Worm (Caenorhabditis elegans) whole organism, L1 larva: Measurements from ENCODE around the gene Y38C1BA.4.

Experiments used
- C04F5.9 ChIP-seq: sonication (generic microtip); optimal IDR thresholded peaks from 2 replicates; lab custom pipeline; 2016; ENCODE audit warnings: missing genetic modification characterization, missing compliant biosample characterization
- C16A3.4 ChIP-seq: fragments of 150-350 bp; optimal IDR thresholded peaks from 2 replicates; lab custom pipeline; 2014; ENCODE audit warnings: missing biosample characterization, missing genetic modification characterization
- aha-1 ChIP-seq: fragments of 150-350 bp; optimal IDR thresholded peaks from 2 replicates; lab custom pipeline; 2014; ENCODE audit warnings: missing biosample characterization, missing genetic modification characterization
- alr-1 ChIP-seq: fragments of 200-800 bp; sonication (Bioruptor generic); optimal IDR thresholded peaks from 2 replicates; lab custom pipeline; 2018; ENCODE audit warnings: borderline replicate concordance, mild to moderate bottlenecking, missing genetic modification characterization, missing compliant biosample characterization
- aly-2 ChIP-seq: fragments of 150-350 bp; optimal IDR thresholded peaks from 2 replicates; lab custom pipeline; 2014; ENCODE audit warnings: missing biosample characterization, missing genetic modification characterization
- blmp-1 ChIP-seq: fragments of 150-350 bp; optimal IDR thresholded peaks from 2 replicates; lab custom pipeline; 2014; ENCODE audit warnings: missing biosample characterization, missing genetic modification characterization
- ceh-88 ChIP-seq: fragments of 200-800 bp; sonication (Bioruptor generic); IDR thresholded peaks from 2 replicates; pipeline ENCODE4 v1.3.6; 2022; ENCODE audit warnings: missing genetic modification characterization, missing compliant biosample characterization
- ces-1 ChIP-seq: fragments of 150-350 bp; optimal IDR thresholded peaks from 2 replicates; lab custom pipeline; 2014; ENCODE audit warnings: missing biosample characterization, missing genetic modification reagents, missing genetic modification characterization
- dsc-1 ChIP-seq: sonication (generic microtip); optimal IDR thresholded peaks from 2 replicates; lab custom pipeline; 2016; ENCODE audit warnings: mild to moderate bottlenecking, missing genetic modification characterization, missing compliant biosample characterization
- efl-1 ChIP-seq, 4 experiments: fragments of 150-350 bp; optimal IDR thresholded peaks in 3 of 4; peaks in 1 of 4; 1 replicate in 1 of 4; 2 replicates in 3 of 4; lab custom pipeline; 2014; ENCODE audit warnings: missing biosample characterization in 2 of 4, missing genetic modification characterization in 2 of 4, missing genetic modification reagents in 2 of 4
- efl-3 ChIP-seq: fragments of 200-800 bp; sonication (Bioruptor generic); optimal IDR thresholded peaks from 2 replicates; lab custom pipeline; 2018; ENCODE audit warnings: mild to moderate bottlenecking, missing genetic modification characterization, missing compliant biosample characterization
- egl-13 ChIP-seq: sonication (generic microtip); optimal IDR thresholded peaks from 2 replicates; lab custom pipeline; 2016; ENCODE audit warnings: missing genotype, missing genetic modification reagents, missing genetic modification characterization, missing compliant biosample characterization
- elt-2 ChIP-seq: sonication (generic microtip); optimal IDR thresholded peaks from 2 replicates; lab custom pipeline; 2016; ENCODE audit warnings: missing genetic modification characterization, mild to moderate bottlenecking, inconsistent platforms, missing compliant biosample characterization, missing genetic modification reagents
- elt-3 ChIP-seq, 6 experiments: fragments of 150-350 bp in 1 of 6; sonication (generic microtip); optimal IDR thresholded peaks; 2 replicates each; lab custom pipeline; 2017 to 2018; ENCODE audit warnings: missing biosample characterization in 6 of 6, missing genetic modification characterization in 6 of 6, inconsistent platforms in 1 of 6
- fkh-10 ChIP-seq: sonication (generic microtip); optimal IDR thresholded peaks from 2 replicates; lab custom pipeline; 2017; ENCODE audit warnings: missing biosample characterization, missing genetic modification reagents, missing genetic modification characterization
- fkh-4 ChIP-seq: sonication (generic microtip); optimal IDR thresholded peaks from 2 replicates; lab custom pipeline; 2016; ENCODE audit warnings: missing compliant biosample characterization, missing genetic modification characterization, borderline replicate concordance
- fkh-8 ChIP-seq: sonication (generic microtip); optimal IDR thresholded peaks from 2 replicates; lab custom pipeline; 2016; ENCODE audit warnings: mild to moderate bottlenecking, missing genetic modification characterization, missing compliant biosample characterization
- hlh-4 ChIP-seq: sonication (generic microtip); optimal IDR thresholded peaks from 2 replicates; lab custom pipeline; 2016; ENCODE audit warnings: mild to moderate bottlenecking, missing genetic modification characterization, missing compliant biosample characterization
- hpl-2 ChIP-seq: fragments of 150-350 bp; optimal IDR thresholded peaks from 2 replicates; lab custom pipeline; 2014; ENCODE audit warnings: missing biosample characterization, missing genetic modification reagents, missing genetic modification characterization
- lin-13 ChIP-seq: fragments of 150-350 bp; optimal IDR thresholded peaks from 2 replicates; lab custom pipeline; 2014; ENCODE audit warnings: missing biosample characterization, missing genetic modification reagents, missing genetic modification characterization
- lin-14 ChIP-seq: fragments of 200-800 bp; sonication (Bioruptor generic); optimal IDR thresholded peaks from 2 replicates; lab custom pipeline; 2018; ENCODE audit warnings: mild to moderate bottlenecking, missing genetic modification characterization, moderate library complexity, missing compliant biosample characterization
- lin-15B ChIP-seq: fragments of 150-350 bp; sonication (generic microtip); optimal IDR thresholded peaks from 3 replicates; lab custom pipeline; 2014; ENCODE audit warnings: missing biosample characterization, missing genetic modification characterization
- lin-39 ChIP-seq: fragments of 150-350 bp; optimal IDR thresholded peaks from 2 replicates; lab custom pipeline; 2014; ENCODE audit warnings: missing biosample characterization, missing genetic modification reagents, missing genetic modification characterization
- lir-3 ChIP-seq: sonication (generic microtip); optimal IDR thresholded peaks from 2 replicates; lab custom pipeline; 2016; ENCODE audit warnings: mild to moderate bottlenecking, missing genetic modification characterization, moderate library complexity, missing compliant biosample characterization; ENCODE audit not compliant: poor library complexity
- lsy-2 ChIP-seq, 2 experiments: fragments of 150-350 bp; optimal IDR thresholded peaks; 2 replicates each; lab custom pipeline; 2014; ENCODE audit warnings: missing biosample characterization in 2 of 2, missing genetic modification characterization in 2 of 2
- mep-1 ChIP-seq: fragments of 150-350 bp; optimal IDR thresholded peaks from 2 replicates; lab custom pipeline; 2014; ENCODE audit warnings: missing biosample characterization, missing genetic modification characterization
- nhr-11 ChIP-seq: fragments of 150-350 bp; optimal IDR thresholded peaks from 2 replicates; lab custom pipeline; 2014; ENCODE audit warnings: missing biosample characterization, missing genetic modification characterization
- nhr-20 ChIP-seq: sonication (generic microtip); optimal IDR thresholded peaks from 2 replicates; lab custom pipeline; 2016; ENCODE audit warnings: mild to moderate bottlenecking, missing genetic modification characterization, missing compliant biosample characterization
- nhr-71 ChIP-seq: sonication (generic microtip); optimal IDR thresholded peaks from 2 replicates; lab custom pipeline; 2016; ENCODE audit warnings: mild to moderate bottlenecking, missing genetic modification characterization, moderate library complexity, missing compliant biosample characterization
- nhr-84 ChIP-seq: sonication (generic microtip); optimal IDR thresholded peaks from 2 replicates; lab custom pipeline; 2017; ENCODE audit warnings: missing biosample characterization, missing genetic modification characterization
- nhr-85 ChIP-seq: sonication (generic microtip); peaks from one replicate; lab custom pipeline; 2016; ENCODE audit warnings: missing genetic modification characterization, inconsistent platforms, missing compliant biosample characterization
- nhr-90 ChIP-seq: sonication (generic microtip); optimal IDR thresholded peaks from 2 replicates; lab custom pipeline; 2016; ENCODE audit warnings: mild to moderate bottlenecking, missing genetic modification characterization, missing compliant biosample characterization; ENCODE audit not compliant: poor library complexity
- pag-3 ChIP-seq: sonication (generic microtip); optimal IDR thresholded peaks from 2 replicates; lab custom pipeline; 2017; ENCODE audit warnings: missing genetic modification characterization, mild to moderate bottlenecking, missing compliant biosample characterization, antibody characterized with exemption, borderline replicate concordance; ENCODE audit not compliant: insufficient read depth
- pqm-1 ChIP-seq: sonication (generic microtip); optimal IDR thresholded peaks from 3 replicates; lab custom pipeline; 2017; ENCODE audit warnings: missing biosample characterization, missing genetic modification characterization
- rnt-1 ChIP-seq: sonication (generic microtip); optimal IDR thresholded peaks from 2 replicates; lab custom pipeline; 2016; ENCODE audit warnings: mild to moderate bottlenecking, missing genetic modification characterization, moderate library complexity, missing compliant biosample characterization
- skn-1 ChIP-seq: fragments of 150-350 bp; optimal IDR thresholded peaks from 2 replicates; lab custom pipeline; 2014; ENCODE audit warnings: missing biosample characterization, missing genetic modification characterization
- snpc-4 ChIP-seq: fragments of 150-350 bp; optimal IDR thresholded peaks from 2 replicates; lab custom pipeline; 2014; ENCODE audit warnings: missing biosample characterization, missing genetic modification characterization
- sox-4 ChIP-seq: sonication (generic microtip); optimal IDR thresholded peaks from 2 replicates; lab custom pipeline; 2016; ENCODE audit warnings: missing genetic modification characterization, missing compliant biosample characterization
- sptf-1 ChIP-seq: fragments of 150-350 bp; optimal IDR thresholded peaks from 2 replicates; lab custom pipeline; 2014; ENCODE audit warnings: missing biosample characterization, missing genetic modification characterization
- swsn-7 ChIP-seq: sonication (generic microtip); optimal IDR thresholded peaks from 2 replicates; lab custom pipeline; 2016; ENCODE audit warnings: missing genetic modification characterization, missing compliant biosample characterization
- tbx-2 ChIP-seq: sonication (generic microtip); optimal IDR thresholded peaks from 2 replicates; lab custom pipeline; 2016; ENCODE audit warnings: missing genetic modification characterization, missing compliant biosample characterization
- unc-130 ChIP-seq: fragments of 150-350 bp; optimal IDR thresholded peaks from 2 replicates; lab custom pipeline; 2017; ENCODE audit warnings: missing biosample characterization, missing genetic modification characterization, inconsistent platforms
- unc-62 ChIP-seq: fragments of 150-350 bp; optimal IDR thresholded peaks from 2 replicates; lab custom pipeline; 2014; ENCODE audit warnings: missing biosample characterization, missing genetic modification reagents, missing genetic modification characterization
- unc-86 ChIP-seq: sonication (generic microtip); optimal IDR thresholded peaks from 2 replicates; lab custom pipeline; 2016; ENCODE audit warnings: missing genetic modification characterization, missing compliant biosample characterization
- ztf-11 ChIP-seq, 2 experiments: sonication (generic microtip); optimal IDR thresholded peaks; 2 replicates each; lab custom pipeline; 2016 to 2017; ENCODE audit warnings: missing genetic modification characterization in 2 of 2, missing biosample characterization in 1 of 2, missing compliant biosample characterization in 1 of 2

Y38C1BA.4 gene

DNA sequence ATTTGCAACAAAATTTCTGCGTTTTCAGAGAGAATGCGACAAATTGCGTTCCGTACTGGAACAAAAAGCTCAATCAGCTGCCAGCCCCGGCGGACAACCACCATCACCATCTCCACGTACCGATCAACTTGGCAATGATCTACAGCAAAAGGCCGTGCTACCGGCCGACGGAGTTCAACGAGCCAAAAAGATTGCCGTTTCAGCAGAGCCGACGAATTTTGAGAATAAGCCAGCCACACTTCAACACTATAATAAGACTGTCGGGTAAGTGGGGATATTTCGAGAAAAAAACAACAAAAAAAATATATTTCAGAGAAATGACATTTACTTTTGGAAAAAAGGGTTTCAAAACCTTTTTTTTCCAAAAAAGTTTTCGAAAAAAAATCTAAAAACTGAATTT lies 41.0 kb downstream of the Y38C1BA.4 start:
- no peak for TF ChIP-seq efl-1 (optimal IDR thresholded peaks at IDR 0.05; lab: Kevin White, UChicago)
- TF ChIP-seq efl-1 (GFP tag; optimal IDR thresholded peaks at IDR 0.05 in 1 of 2; lab: Kevin White, UChicago): peak in 1 of 2 experiments; percentile 62
- TF ChIP-seq nhr-11 (tag; lab: Kevin White, UChicago): no peak

DNA sequence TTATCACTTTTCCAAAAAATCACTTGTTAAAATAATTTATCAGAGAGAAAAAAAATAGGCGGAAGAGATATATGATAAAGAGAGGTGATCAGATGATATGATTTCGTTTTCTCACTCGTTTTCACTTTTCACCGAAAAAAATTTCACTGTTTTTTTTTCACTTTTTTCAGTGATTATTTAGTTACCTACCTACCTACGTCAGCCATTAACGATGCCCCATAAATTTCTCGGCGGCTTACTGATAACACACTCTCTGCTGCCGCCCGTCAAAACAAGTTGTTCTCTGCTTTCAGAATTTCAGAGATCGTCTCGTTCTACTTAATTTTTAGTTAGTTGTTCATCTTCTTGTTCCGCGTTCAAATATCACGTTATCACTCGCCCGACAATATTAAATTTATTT lies 45.2 kb downstream of the Y38C1BA.4 start:
- TF ChIP-seq lir-3 (tag; lab: Kevin White, UChicago): no peak
- TF ChIP-seq lin-15B (tag; lab: Kevin White, UChicago): no peak
- peak; percentile 36 for TF ChIP-seq lin-14
- TF ChIP-seq hlh-4 (tag; lab: Kevin White, UChicago): no peak
- peak; percentile 98 for TF ChIP-seq blmp-1 (tag; lab: Kevin White, UChicago)
- TF ChIP-seq nhr-90: no peak
- no peak for TF ChIP-seq elt-2 (tag; lab: Kevin White, UChicago)
- peak; percentile 18 for TF ChIP-seq tbx-2 (tag; lab: Kevin White, UChicago)
- TF ChIP-seq lin-39 (tag; lab: Kevin White, UChicago): no peak
- TF ChIP-seq unc-86 (tag; lab: Kevin White, UChicago): no peak
- TF ChIP-seq elt-3 (tag; optimal IDR thresholded peaks at IDR 0.05; lab: Kevin White, UChicago): peak in 2 of 6 experiments; percentile 68 to 74
- no peak for TF ChIP-seq rnt-1
- no peak for TF ChIP-seq C04F5.9
- TF ChIP-seq ztf-11 (tag; optimal IDR thresholded peaks at IDR 0.05; lab: Kevin White, UChicago): no peak
- TF ChIP-seq pqm-1 (tag; lab: Kevin White, UChicago): no peak
- no peak for TF ChIP-seq egl-13
- TF ChIP-seq hpl-2: no peak
- no peak for TF ChIP-seq efl-1 (optimal IDR thresholded peaks at IDR 0.05; lab: Kevin White, UChicago)
- no peak for TF ChIP-seq efl-1 (GFP tag; optimal IDR thresholded peaks at IDR 0.05 in 1 of 2; lab: Kevin White, UChicago)
- no peak for TF ChIP-seq fkh-10 (GFP tag; lab: Kevin White, UChicago)
- TF ChIP-seq alr-1 (tag; lab: Kevin White, UChicago): no peak
- TF ChIP-seq lsy-2 (tag; optimal IDR thresholded peaks at IDR 0.05; lab: Kevin White, UChicago): no peak
- TF ChIP-seq nhr-71 (tag; lab: Kevin White, UChicago): peak; percentile 19
- no peak for TF ChIP-seq fkh-8
- no peak for TF ChIP-seq sptf-1 (tag; lab: Kevin White, UChicago)
- no peak for TF ChIP-seq efl-3 (GFP tag; lab: Kevin White, UChicago)
- TF ChIP-seq swsn-7: no peak
- no peak for TF ChIP-seq aha-1 (tag; lab: Kevin White, UChicago)
- TF ChIP-seq aly-2: no peak
- no peak for TF ChIP-seq sox-4 (tag; lab: Kevin White, UChicago)
- TF ChIP-seq C16A3.4: no peak
- no peak for TF ChIP-seq lin-13 (GFP tag; lab: Kevin White, UChicago)
- TF ChIP-seq nhr-20 (tag; lab: Kevin White, UChicago): no peak
- no peak for TF ChIP-seq unc-62 (GFP tag; lab: Kevin White, UChicago)
- TF ChIP-seq skn-1 (tag; lab: Kevin White, UChicago): no peak
- TF ChIP-seq pag-3 (tag; lab: Kevin White, UChicago): no peak
- TF ChIP-seq mep-1 (tag; lab: Kevin White, UChicago): no peak
- peak; percentile 63 for TF ChIP-seq nhr-85 (tag; lab: Kevin White, UChicago)
- no peak for TF ChIP-seq ces-1 (GFP tag; lab: Kevin White, UChicago)
- TF ChIP-seq nhr-84 (tag; lab: Kevin White, UChicago): no peak
- TF ChIP-seq dsc-1: no peak
- TF ChIP-seq ceh-88: no peak
- TF ChIP-seq fkh-4: no peak
- TF ChIP-seq snpc-4 (tag; lab: Kevin White, UChicago): no peak
- no peak for TF ChIP-seq unc-130 (tag; lab: Kevin White, UChicago)
